Worm (Caenorhabditis elegans) whole organism, L4 larva: Measurements from ENCODE around the gene cest-9.2.

ENCODE experiments used
- F37D6.2 ChIP-seq: sonication (generic microtip); optimal IDR thresholded peaks from 2 replicates; lab custom pipeline; 2016; ENCODE audit warnings: mild to moderate bottlenecking, missing genetic modification characterization, missing compliant biosample characterization
- ama-1 ChIP-seq: fragments of 150-350 bp; optimal IDR thresholded peaks from 2 replicates; lab custom pipeline; 2014; ENCODE audit warnings: inconsistent platforms, mixed read lengths
- ceh-44 ChIP-seq: fragments of 200-800 bp; sonication (Bioruptor generic); IDR thresholded peaks from 2 replicates; pipeline ENCODE4 v1.3.6; 2022; ENCODE audit warnings: missing genetic modification reagents, missing genetic modification characterization, missing compliant biosample characterization
- ceh-82 ChIP-seq: sonication (generic microtip); optimal IDR thresholded peaks from 2 replicates; lab custom pipeline; 2017; ENCODE audit warnings: missing biosample characterization, missing genetic modification characterization
- lin-15B ChIP-seq: fragments of 150-350 bp; sonication (generic microtip); optimal IDR thresholded peaks from 3 replicates; lab custom pipeline; 2014; ENCODE audit warnings: missing biosample characterization, missing genetic modification characterization
- pha-4 ChIP-seq, 2 experiments: fragments of 150-350 bp in 1 of 2; fragments of 200-800 bp in 1 of 2; sonication (Bioruptor generic) in 1 of 2; IDR thresholded peaks in 1 of 2; optimal IDR thresholded peaks in 1 of 2; 2 replicates each; pipeline versions ENCODE4 v1.3.6 to Lab custom; 2014 to 2022; ENCODE audit warnings: missing genetic modification characterization in 2 of 2, missing genetic modification reagents in 2 of 2, missing biosample characterization in 1 of 2, missing compliant biosample characterization in 1 of 2
- skn-1 ChIP-seq: fragments of 150-350 bp; optimal IDR thresholded peaks from 2 replicates; lab custom pipeline; 2014; ENCODE audit warnings: missing biosample characterization, missing genetic modification characterization
- unc-130 ChIP-seq: sonication (generic microtip); optimal IDR thresholded peaks from 2 replicates; lab custom pipeline; 2016; ENCODE audit warnings: missing genetic modification reagents, missing genetic modification characterization, missing compliant biosample characterization
- unc-62 ChIP-seq, 3 experiments: fragments of 150-350 bp in 1 of 3; sonication (generic microtip); optimal IDR thresholded peaks in 2 of 3; peaks in 1 of 3; 1 replicate in 1 of 3; 2 replicates in 2 of 3; lab custom pipeline; 2014 to 2017; ENCODE audit warnings: missing biosample characterization in 3 of 3, missing genetic modification characterization in 3 of 3, missing genetic modification reagents in 3 of 3, missing genotype in 1 of 3
- ztf-7 ChIP-seq: fragments of 150-350 bp; optimal IDR thresholded peaks from 2 replicates; lab custom pipeline; 2014; ENCODE audit warnings: missing biosample characterization, missing genetic modification characterization

ce11 chrX:12201435-12201834, 20.5 kb upstream of the cest-9.2 start:
- TF ChIP-seq ama-1 = no peak
- TF ChIP-seq unc-130 = no peak
- no peak for TF ChIP-seq F37D6.2 (tag; lab: Kevin White, UChicago)
- TF ChIP-seq pha-4 (GFP tag; IDR thresholded peaks at IDR 0.05; lab: Robert Waterston, UW) = no peak
- no peak for TF ChIP-seq pha-4 (tag; optimal IDR thresholded peaks at IDR 0.05; lab: Kevin White, UChicago)
- TF ChIP-seq ztf-7 (tag; lab: Kevin White, UChicago) = no peak
- TF ChIP-seq unc-62 (GFP tag; optimal IDR thresholded peaks at IDR 0.05 in 1 of 2; lab: Kevin White, UChicago) = peak in 1 of 2 experiments; percentile 86
- no peak for TF ChIP-seq unc-62 (tag; optimal IDR thresholded peaks at IDR 0.05; lab: Kevin White, UChicago)
- TF ChIP-seq ceh-82 (tag; lab: Kevin White, UChicago) = no peak
- no peak for TF ChIP-seq ceh-44 (GFP tag; lab: Robert Waterston, UW)
- TF ChIP-seq skn-1 (tag; lab: Kevin White, UChicago) = no peak
- TF ChIP-seq lin-15B (tag; lab: Kevin White, UChicago) = no peak
